Worm (Caenorhabditis elegans): ENCODE measurements around the gene hmp-1.

Gene hmp-1

ce11 chrV:11889115-11889935 lies 43.7 kb downstream of the hmp-1 start (continued):
- TF ChIP-seq grh-1 (GFP tag; IDR thresholded peaks at IDR 0.05) (no peak), blmp-1 (tag; optimal IDR thresholded peaks at IDR 0.05) (peak; percentile 11), hlh-17 (GFP tag; optimal IDR thresholded peaks at IDR 0.05; ENCODE audit: borderline replicate concordance) (no peak), nhr-90 (tag; optimal IDR thresholded peaks at IDR 0.05; ENCODE audit: poor library complexity) (peak; percentile 60), unc-30 (tag; optimal IDR thresholded peaks at IDR 0.05) (no peak), nhr-77 (tag; optimal IDR thresholded peaks at IDR 0.05) (no peak), C16A3.4 (tag; optimal IDR thresholded peaks at IDR 0.05) (peak; percentile 61), lsy-2 (tag; optimal IDR thresholded peaks at IDR 0.05) (peak in 1 of 2 experiments; percentile 54), sptf-1 (tag; optimal IDR thresholded peaks at IDR 0.05) (no peak), efl-1 (optimal IDR thresholded peaks at IDR 0.05) (peak in 1 of 2 experiments; percentile 18), efl-1 (GFP tag; optimal IDR thresholded peaks at IDR 0.05 in 1 of 2) (peak in 1 of 2 experiments; percentile 93)

- TF ChIP-seq nhr-20 (tag; optimal IDR thresholded peaks at IDR 0.05) (peak; percentile 33), efl-1 (optimal IDR thresholded peaks at IDR 0.05) (no peak), efl-1 (GFP tag; optimal IDR thresholded peaks at IDR 0.05 in 1 of 2) (peak in 1 of 2 experiments; percentile 47), aha-1 (tag; optimal IDR thresholded peaks at IDR 0.05) (no peak), unc-62 (GFP tag; optimal IDR thresholded peaks at IDR 0.05) (no peak), snu-23 (GFP tag; optimal IDR thresholded peaks at IDR 0.05) (no peak), lin-35 (GFP tag; optimal IDR thresholded peaks at IDR 0.05) (peak in 1 of 2 experiments; percentile 1)
These were observed 45.6 kb downstream of the hmp-1 start, which contains the start of the genes sodh-2 and srx-76 for ce11 chrV:11891143-11891862. TSS of gene sodh-2 (minus strand) at chrV:11891243. TSS of gene srx-76 (plus strand) at chrV:11891812.

ce11 chrV:11893975-11894374 lies 48.3 kb downstream of the hmp-1 start, which contains the start of gene K12G11.6:
TSS of gene K12G11.6 (plus strand) at chrV:11894331.
- TF ChIP-seq jun-1 (tag; optimal IDR thresholded peaks at IDR 0.05) = no peak
- TF ChIP-seq nhr-76 (tag; optimal IDR thresholded peaks at IDR 0.05) = no peak
- TF ChIP-seq pax-3 (tag; optimal IDR thresholded peaks at IDR 0.05) = no peak
- no peak for TF ChIP-seq ztf-4 (tag; optimal IDR thresholded peaks at IDR 0.05)
- TF ChIP-seq efl-1 (optimal IDR thresholded peaks at IDR 0.05) = no peak
- TF ChIP-seq efl-1 (GFP tag; optimal IDR thresholded peaks at IDR 0.05 in 1 of 2) = no peak
- TF ChIP-seq F16B12.6 (tag; optimal IDR thresholded peaks at IDR 0.05) = no peak
- TF ChIP-seq pag-3 (tag; optimal IDR thresholded peaks at IDR 0.05; ENCODE audit: borderline replicate concordance, insufficient read depth) = no peak
- no peak for TF ChIP-seq nhr-47 (tag; optimal IDR thresholded peaks at IDR 0.05)
- TF ChIP-seq unc-30 (tag; optimal IDR thresholded peaks at IDR 0.05) = no peak
- no peak for TF ChIP-seq lir-3 (tag; optimal IDR thresholded peaks at IDR 0.05; ENCODE audit: poor library complexity)
- no peak for TF ChIP-seq nhr-85 (tag)
- no peak for TF ChIP-seq ceh-63 (GFP tag; optimal IDR thresholded peaks at IDR 0.05)
- TF ChIP-seq ceh-90 (tag; optimal IDR thresholded peaks at IDR 0.05) = no peak
- no peak for TF ChIP-seq dpl-1 (GFP tag; optimal IDR thresholded peaks at IDR 0.05)
- no peak for TF ChIP-seq sptf-1 (tag; optimal IDR thresholded peaks at IDR 0.05)

ce11 chrV:11896322-11896898 lies 50.7 kb downstream of the hmp-1 start:
- TF ChIP-seq ama-1 (optimal IDR thresholded peaks at IDR 0.05) = no peak
- peak; percentile 52 for TF ChIP-seq snu-23 (GFP tag; optimal IDR thresholded peaks at IDR 0.05)
- TF ChIP-seq C04F5.9 (tag; optimal IDR thresholded peaks at IDR 0.05) = no peak
- no peak for TF ChIP-seq tbx-2 (tag; optimal IDR thresholded peaks at IDR 0.05)
- TF ChIP-seq unc-130 (tag; optimal IDR thresholded peaks at IDR 0.05) = no peak
- TF ChIP-seq pag-3 (tag; optimal IDR thresholded peaks at IDR 0.05; ENCODE audit: borderline replicate concordance, insufficient read depth) = no peak
- TF ChIP-seq ceh-88 (GFP tag; IDR thresholded peaks at IDR 0.05) = no peak
- peak; percentile 73 for TF ChIP-seq lin-14 (GFP tag; optimal IDR thresholded peaks at IDR 0.05)
- no peak for TF ChIP-seq vab-15 (tag; optimal IDR thresholded peaks at IDR 0.05)
- TF ChIP-seq lin-39 (tag; optimal IDR thresholded peaks at IDR 0.05) = no peak
- no peak for TF ChIP-seq ceh-90 (tag; optimal IDR thresholded peaks at IDR 0.05)
- TF ChIP-seq swsn-7 (tag; optimal IDR thresholded peaks at IDR 0.05) = peak; percentile 18
- peak; percentile 69 to 82 (median 77) for TF ChIP-seq dpl-1 (GFP tag; optimal IDR thresholded peaks at IDR 0.05)
- TF ChIP-seq F16B12.6 (tag; optimal IDR thresholded peaks at IDR 0.05) = peak; percentile 76
- TF ChIP-seq zip-4 (GFP tag; optimal IDR thresholded peaks at IDR 0.05) = no peak
- no peak for TF ChIP-seq fkh-8 (tag; optimal IDR thresholded peaks at IDR 0.05)
- peak; percentile 81 for TF ChIP-seq nhr-20 (tag; optimal IDR thresholded peaks at IDR 0.05)
- TF ChIP-seq fkh-10 (GFP tag; optimal IDR thresholded peaks at IDR 0.05) = no peak
- TF ChIP-seq hpl-2 (GFP tag; optimal IDR thresholded peaks at IDR 0.05) = no peak
- no peak for TF ChIP-seq nhr-28 (tag; optimal IDR thresholded peaks at IDR 0.05)
- no peak for TF ChIP-seq Y116A8C.19 (tag; optimal IDR thresholded peaks at IDR 0.05; ENCODE audit: borderline replicate concordance)
- peak; percentile 41 for TF ChIP-seq nhr-85 (tag)

Measured in whole organism, L1 larva.